Worm (Caenorhabditis elegans) whole organism, young adult: ENCODE data around the gene fbxb-106.

Source experiments
- hmg-1.2 ChIP-seq: fragments of 200-800 bp; sonication (Bioruptor generic); IDR thresholded peaks from 2 replicates; pipeline ENCODE4 v1.3.6; 2022; ENCODE audit warnings: missing genetic modification reagents, missing genetic modification characterization, missing compliant biosample characterization
- mel-28 ChIP-seq: sonication (generic microtip); optimal IDR thresholded peaks from 2 replicates; lab custom pipeline; 2016; ENCODE audit warnings: borderline replicate concordance, mild to moderate bottlenecking, missing genetic modification characterization, missing compliant biosample characterization
- zfh-2 ChIP-seq: fragments of 200-800 bp; sonication (Bioruptor generic); conservative IDR thresholded peaks from 2 replicates; pipeline ENCODE4 v1.3.6; 2022; ENCODE audit warnings: missing genetic modification reagents, missing genetic modification characterization, missing compliant biosample characterization

The fbxb-106 gene

DNA sequence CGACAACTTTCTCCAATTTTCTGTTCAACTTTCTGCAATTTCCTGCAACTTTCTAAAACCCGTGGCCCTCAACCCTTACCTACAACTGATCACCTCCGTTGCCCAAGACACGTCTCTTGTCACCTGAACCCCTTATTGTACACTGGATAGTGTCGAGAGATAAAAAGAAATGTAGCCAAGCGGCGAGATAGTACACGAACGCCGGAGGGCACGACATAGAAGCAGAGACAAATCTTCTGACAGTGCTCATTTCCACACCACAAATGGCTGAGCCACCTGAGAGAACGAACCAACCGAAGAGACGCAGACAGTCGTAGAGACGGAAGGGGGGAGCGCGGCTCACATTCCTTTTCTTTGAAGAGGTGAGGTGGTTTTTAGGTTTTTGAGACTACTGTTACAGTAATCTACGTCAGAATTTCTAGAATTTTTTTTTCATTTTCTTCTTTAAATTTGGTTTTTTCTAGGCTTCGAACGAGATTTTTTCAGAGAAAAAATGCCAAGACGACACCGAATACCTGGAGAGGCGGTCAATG is 45.5 kb downstream of the fbxb-106 start, which contains the start of gene K12H6.12:
TSS of gene K12H6.12 (plus strand) at position 483 of the 533 bp plus-strand sequence.
- TF ChIP-seq zfh-2 (0 out of 2 replicates have a peak, but pooled peaks have one; percentile 43), hmg-1.2 (GFP tag; lab: Robert Waterston, UW) (peak; percentile 80), mel-28 (no peak)
